Worm (Caenorhabditis elegans): Measurements from ENCODE around the gene C45B11.9.

The C45B11.9 gene

DNA sequence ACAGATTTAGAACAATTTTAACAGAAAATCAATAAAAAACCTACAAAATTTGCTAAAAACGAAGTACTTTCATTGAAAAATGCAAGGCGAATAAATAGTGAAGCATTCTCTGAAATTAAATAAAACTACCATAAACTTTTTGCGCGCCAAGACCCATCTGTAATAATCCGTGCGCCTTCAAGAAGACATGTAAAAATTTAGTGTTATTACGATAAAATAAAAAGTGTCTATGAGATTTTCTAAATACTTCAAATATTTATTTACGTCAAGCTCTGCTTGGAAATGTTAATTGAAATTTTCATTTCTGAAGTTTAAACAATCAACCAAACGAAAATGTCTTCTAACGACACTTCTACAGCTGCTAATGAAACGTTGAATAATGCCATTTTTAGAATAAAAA is at the start of gene C45B11.9:
C45B11.9 (plus strand) TSS at position 301 of the 400 bp plus-strand sequence.
- TF ChIP-seq ceh-8 (GFP tag; optimal IDR thresholded peaks at IDR 0.05) (no peak), egl-27 (tag; optimal IDR thresholded peaks at IDR 0.05) (no peak)

DNA sequence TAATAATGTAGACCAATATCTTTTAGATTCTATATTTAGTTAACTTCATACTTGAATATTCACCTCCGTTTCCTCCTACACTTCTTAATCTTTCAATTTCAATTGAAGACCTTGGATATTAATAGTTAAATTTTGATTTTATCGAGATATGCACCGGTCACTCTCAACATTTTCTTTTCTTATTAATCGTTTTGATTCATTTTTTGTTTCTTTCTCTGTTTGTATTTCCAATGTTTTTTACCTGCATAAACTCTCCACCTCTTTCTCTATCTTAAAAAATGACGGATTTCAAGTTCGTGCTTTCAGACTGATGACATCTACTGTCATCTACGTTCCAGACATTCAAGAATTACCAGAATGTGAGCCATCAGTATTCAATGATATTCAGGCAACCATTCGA is 48.3 kb upstream of the C45B11.9 start, which contains the start of gene frpr-9:
frpr-9 (plus strand) TSS at position 301 of the 400 bp plus-strand sequence.
- TF ChIP-seq tlp-1 (tag; optimal IDR thresholded peaks at IDR 0.05) (no peak), pqm-1 (tag; optimal IDR thresholded peaks at IDR 0.05) (no peak), elt-3 (tag; optimal IDR thresholded peaks at IDR 0.05) (no peak), rnt-1 (tag; optimal IDR thresholded peaks at IDR 0.05) (no peak), lsy-2 (tag; optimal IDR thresholded peaks at IDR 0.05) (no peak), aly-2 (tag; optimal IDR thresholded peaks at IDR 0.05) (no peak), swsn-7 (tag; optimal IDR thresholded peaks at IDR 0.05) (no peak), nhr-28 (tag; optimal IDR thresholded peaks at IDR 0.05) (no peak), F16B12.6 (tag; optimal IDR thresholded peaks at IDR 0.05) (no peak), skn-1 (tag; optimal IDR thresholded peaks at IDR 0.05) (no peak), nhr-47 (tag; optimal IDR thresholded peaks at IDR 0.05) (no peak), nhr-84 (tag; optimal IDR thresholded peaks at IDR 0.05) (no peak), lin-35 (GFP tag; optimal IDR thresholded peaks at IDR 0.05) (no peak), nhr-71 (tag; optimal IDR thresholded peaks at IDR 0.05) (no peak), hlh-4 (tag; optimal IDR thresholded peaks at IDR 0.05) (no peak), fkh-10 (GFP tag; optimal IDR thresholded peaks at IDR 0.05) (no peak), aha-1 (tag; optimal IDR thresholded peaks at IDR 0.05) (no peak)

DNA sequence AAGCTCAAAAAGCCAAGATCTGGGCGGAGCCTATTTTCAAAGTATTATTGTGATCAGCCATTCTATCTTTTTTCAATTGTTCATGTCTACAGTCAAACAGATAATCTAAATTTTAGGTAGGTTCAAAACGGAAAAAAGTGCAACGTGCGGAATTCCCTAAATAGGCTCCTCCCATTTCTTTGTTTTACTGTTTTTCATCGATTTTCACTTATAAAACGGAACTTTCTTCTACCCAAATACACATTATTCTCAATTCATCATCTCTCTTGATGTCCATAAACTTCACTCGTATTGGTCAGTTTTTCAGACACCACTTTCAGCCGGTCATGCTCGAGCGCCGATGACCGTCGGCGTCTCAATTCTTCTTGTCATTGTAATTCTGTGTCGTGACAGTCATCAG is 41.3 kb upstream of the C45B11.9 start, which contains the start of gene F53B7.7:
F53B7.7 (plus strand) TSS at position 301 of the 400 bp plus-strand sequence.
- TF ChIP-seq Y116A8C.19 (tag; optimal IDR thresholded peaks at IDR 0.05; ENCODE audit: borderline replicate concordance): no peak
- no peak for TF ChIP-seq egl-27 (tag; optimal IDR thresholded peaks at IDR 0.05)
- peak; percentile 53 for TF ChIP-seq nhr-85 (tag)
- TF ChIP-seq snpc-4 (tag; optimal IDR thresholded peaks at IDR 0.05): no peak
- no peak for TF ChIP-seq nhr-90 (tag; optimal IDR thresholded peaks at IDR 0.05; ENCODE audit: poor library complexity)

DNA sequence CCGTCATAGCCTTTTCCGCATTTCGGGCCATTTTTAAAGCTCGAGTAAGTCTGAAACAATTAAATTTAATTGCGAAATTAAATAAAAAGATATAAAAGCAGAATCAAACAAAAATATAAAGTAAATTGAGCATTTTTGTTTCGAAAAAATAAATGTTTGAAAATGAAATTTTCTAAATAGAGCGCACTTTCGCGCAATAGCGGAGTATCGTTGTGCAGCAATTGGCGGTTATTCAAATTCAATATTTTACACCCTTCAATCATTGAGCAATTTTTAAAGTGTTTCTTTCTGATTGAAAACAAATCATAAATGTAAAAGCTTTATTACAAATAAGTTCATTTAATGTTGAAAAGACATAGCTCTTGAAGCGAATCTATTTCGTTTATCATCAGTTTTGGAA is 39.5 kb upstream of the C45B11.9 start, which contains the start of gene isy-1:
isy-1 (minus strand) TSS at position 50 of the 400 bp plus-strand sequence.
- TF ChIP-seq mab-9 (GFP tag; IDR thresholded peaks at IDR 0.05) (no peak), unc-30 (tag; optimal IDR thresholded peaks at IDR 0.05) (no peak), pqm-1 (tag; optimal IDR thresholded peaks at IDR 0.05) (no peak), ets-5 (GFP tag; IDR thresholded peaks at IDR 0.05) (no peak), unc-130 (tag; optimal IDR thresholded peaks at IDR 0.05) (peak; percentile 43), nhr-20 (tag; optimal IDR thresholded peaks at IDR 0.05) (peak; percentile 74), tbx-2 (tag; optimal IDR thresholded peaks at IDR 0.05) (no peak), unc-62 (GFP tag; optimal IDR thresholded peaks at IDR 0.05) (no peak), fkh-8 (tag; optimal IDR thresholded peaks at IDR 0.05) (peak; percentile 61), efl-3 (GFP tag; optimal IDR thresholded peaks at IDR 0.05) (no peak), zip-4 (GFP tag; optimal IDR thresholded peaks at IDR 0.05) (no peak), hlh-17 (GFP tag; optimal IDR thresholded peaks at IDR 0.05; ENCODE audit: borderline replicate concordance) (no peak), tlp-1 (tag; optimal IDR thresholded peaks at IDR 0.05) (no peak), mef-2 (tag; optimal IDR thresholded peaks at IDR 0.05) (no peak), nhr-76 (tag; optimal IDR thresholded peaks at IDR 0.05) (no peak), dsc-1 (tag; optimal IDR thresholded peaks at IDR 0.05) (peak; percentile 60), snpc-4 (tag; optimal IDR thresholded peaks at IDR 0.05) (peak; percentile 70), mdl-1 (tag; optimal IDR thresholded peaks at IDR 0.05) (peak in 1 of 2 experiments; percentile 53), xbp-1 (tag; optimal IDR thresholded peaks at IDR 0.05) (peak; percentile 70), ces-1 (GFP tag; optimal IDR thresholded peaks at IDR 0.05) (no peak), nhr-12 (tag; optimal IDR thresholded peaks at IDR 0.05) (no peak), egl-13 (tag; optimal IDR thresholded peaks at IDR 0.05) (peak; percentile 25), lin-13 (GFP tag; optimal IDR thresholded peaks at IDR 0.05) (peak; percentile 48), sptf-1 (tag; optimal IDR thresholded peaks at IDR 0.05) (no peak), ceh-8 (GFP tag; optimal IDR thresholded peaks at IDR 0.05) (peak; percentile 17), nhr-71 (tag; optimal IDR thresholded peaks at IDR 0.05) (peak; percentile 81), lin-39 (tag; optimal IDR thresholded peaks at IDR 0.05) (no peak), isw-1 (GFP tag; IDR thresholded peaks at IDR 0.05) (peak; percentile 59), ceh-82 (tag; optimal IDR thresholded peaks at IDR 0.05) (peak; percentile 37 to 75 (median 71)), nhr-11 (tag; optimal IDR thresholded peaks at IDR 0.05) (no peak)
